Worm (Caenorhabditis elegans) whole organism, mixed stage, embryonic: Measurements from ENCODE around the gene W08G11.1.

Source experiments
- elt-3 ChIP-seq: fragments of 150-350 bp; optimal IDR thresholded peaks from 2 replicates; lab custom pipeline; 2014; ENCODE audit warnings: missing biosample characterization, missing genetic modification characterization
- ham-2 ChIP-seq: fragments of 200-800 bp; sonication (Bioruptor generic); optimal IDR thresholded peaks from 2 replicates; lab custom pipeline; 2018; ENCODE audit warnings: mild to moderate bottlenecking, missing genetic modification characterization, missing compliant biosample characterization
- lin-32 ChIP-seq: fragments of 200-800 bp; sonication (Bioruptor generic); optimal IDR thresholded peaks from 2 replicates; lab custom pipeline; 2018; ENCODE audit warnings: mild to moderate bottlenecking, missing genetic modification characterization, missing compliant biosample characterization
- pha-4 ChIP-seq: fragments of 150-350 bp; optimal IDR thresholded peaks from 2 replicates; lab custom pipeline; 2018; ENCODE audit warnings: missing biosample characterization, missing genetic modification reagents, missing genetic modification characterization
- snpc-4 ChIP-seq: fragments of 150-350 bp; optimal IDR thresholded peaks from 2 replicates; lab custom pipeline; 2014; ENCODE audit warnings: missing biosample characterization, missing genetic modification characterization
- tbx-8 ChIP-seq: fragments of 200-800 bp; sonication (Bioruptor generic); optimal IDR thresholded peaks from 2 replicates; lab custom pipeline; 2018; ENCODE audit warnings: mild to moderate bottlenecking, missing genetic modification characterization, moderate library complexity, missing compliant biosample characterization
- unc-62 ChIP-seq: fragments of 150-350 bp; optimal IDR thresholded peaks from 2 replicates; lab custom pipeline; 2014; ENCODE audit warnings: missing biosample characterization, missing genetic modification reagents, missing genetic modification characterization

DNA sequence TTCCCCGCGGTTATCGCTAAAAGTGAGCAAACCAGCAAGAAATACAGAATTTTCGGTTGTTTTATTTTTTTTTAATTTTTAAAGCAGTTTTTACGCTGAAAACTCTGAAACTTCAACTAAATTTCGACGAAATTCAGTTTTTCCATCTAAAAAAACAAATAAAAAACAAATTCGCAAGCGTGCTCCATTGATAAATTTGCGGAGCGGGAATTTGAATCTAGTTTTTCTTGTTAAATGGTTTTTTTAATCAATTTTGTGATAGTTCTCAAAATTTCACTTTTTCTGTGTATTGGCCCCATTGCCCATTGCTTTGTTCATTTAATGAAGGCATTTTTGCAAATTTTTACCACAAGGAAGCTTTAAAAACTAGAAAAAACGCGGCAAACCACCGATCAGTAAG lies 9.9 kb downstream of the W08G11.1 start:
- TF ChIP-seq unc-62 (GFP tag; lab: Kevin White, UChicago), result no peak
- no peak for TF ChIP-seq elt-3
- no peak for TF ChIP-seq pha-4
- no peak for TF ChIP-seq lin-32 (GFP tag; lab: Kevin White, UChicago)
- TF ChIP-seq ham-2 (GFP tag; lab: Kevin White, UChicago), result no peak
- no peak for TF ChIP-seq snpc-4 (tag; lab: Kevin White, UChicago)
- TF ChIP-seq tbx-8 (GFP tag; lab: Kevin White, UChicago), result no peak
